Fruit fly (Drosophila melanogaster): ENCODE measurements around the gene Krn.

The Krn gene

dm6 chr3L:17651717-17652651 lies 2.1 kb downstream of the Krn start (continued):
- TF ChIP-seq trh (GFP tag; optimal IDR thresholded peaks at IDR 0.05), result no peak
- no peak for TF ChIP-seq cad (GFP tag; optimal IDR thresholded peaks at IDR 0.05)
- TF ChIP-seq kah (GFP tag; optimal IDR thresholded peaks at IDR 0.05), result no peak
- TF ChIP-seq CG3407 (GFP tag; optimal IDR thresholded peaks at IDR 0.05), result peak; percentile 13
- no peak for TF ChIP-seq bigmax (GFP tag; optimal IDR thresholded peaks at IDR 0.05)
- no peak for TF ChIP-seq CG10147 (GFP tag; optimal IDR thresholded peaks at IDR 0.05)
- TF ChIP-seq gcm (GFP tag; optimal IDR thresholded peaks at IDR 0.05), result no peak

DNA sequence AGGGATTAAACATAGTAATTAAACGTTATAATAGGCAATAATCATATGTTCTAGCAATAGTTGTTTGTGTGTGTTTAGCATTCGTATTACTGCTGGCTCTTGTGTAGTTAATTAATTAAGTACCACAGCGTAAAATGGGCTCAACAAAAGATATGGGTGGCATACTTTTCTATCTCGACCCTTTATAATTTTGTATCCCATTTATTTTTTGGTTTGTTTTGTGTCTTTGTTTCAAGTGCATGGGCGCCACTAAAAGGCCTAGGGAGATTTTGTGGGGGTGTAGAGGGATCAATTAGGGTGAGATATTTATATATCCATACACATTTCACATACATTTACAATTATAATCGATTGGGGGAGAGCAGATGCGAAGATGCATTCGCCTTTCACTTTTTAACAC lies 6.5 kb downstream of the Krn start:
- TF ChIP-seq fu2 (GFP tag; optimal IDR thresholded peaks at IDR 0.05), result no peak
- no peak for TF ChIP-seq NC2α (GFP tag; optimal IDR thresholded peaks at IDR 0.05)
- TF ChIP-seq Ets65A (GFP tag), result peak; percentile 80
- no peak for TF ChIP-seq ERR (GFP tag; optimal IDR thresholded peaks at IDR 0.05)
- no peak for TF ChIP-seq CG18011 (GFP tag; optimal IDR thresholded peaks at IDR 0.05)
- TF ChIP-seq sna (GFP tag; IDR thresholded peaks at IDR 0.05; ENCODE audit: partially characterized antibody), result no peak

- TF ChIP-seq Sry-β (GFP tag; optimal IDR thresholded peaks at IDR 0.05), result no peak
- TF ChIP-seq ara (GFP tag; IDR thresholded peaks at IDR 0.05), result no peak
- TF ChIP-seq CG15601 (tag; optimal IDR thresholded peaks at IDR 0.05), result no peak
- TF ChIP-seq CG9932 (GFP tag; IDR thresholded peaks at IDR 0.05), result no peak
- TF ChIP-seq CG15073 (GFP tag; optimal IDR thresholded peaks at IDR 0.05), result no peak
- TF ChIP-seq pan (optimal IDR thresholded peaks at IDR 0.05), result no peak
- no peak for TF ChIP-seq pan (GFP tag; optimal IDR thresholded peaks at IDR 0.05 in 1 of 2, IDR thresholded peaks at IDR 0.05 in 1 of 2)
- no peak for TF ChIP-seq CkIIα-i1 (GFP tag; IDR thresholded peaks at IDR 0.05)
- no peak for TF ChIP-seq CG6254 (GFP tag; optimal IDR thresholded peaks at IDR 0.05)
- TF ChIP-seq CG18619 (GFP tag; optimal IDR thresholded peaks at IDR 0.05), result no peak
- no peak for TF ChIP-seq chif (GFP tag; optimal IDR thresholded peaks at IDR 0.05)
- TF ChIP-seq Dp (GFP tag; optimal IDR thresholded peaks at IDR 0.05), result no peak
- no peak for TF ChIP-seq Atf3 (GFP tag; optimal IDR thresholded peaks at IDR 0.05)
- TF ChIP-seq gfzf (GFP tag; optimal IDR thresholded peaks at IDR 0.05), result no peak
Observed at dm6 chr3L:17646637-17647036, 7.4 kb downstream of the Krn start, which contains the start of gene CG43085. Gene CG43085 (minus strand): TSS chr3L:17646737.

- TF ChIP-seq CG10654 (GFP tag; optimal IDR thresholded peaks at IDR 0.05), result no peak
- TF ChIP-seq knrl (GFP tag; IDR thresholded peaks at IDR 0.05; ENCODE audit: partially characterized antibody), result peak; percentile 99
- no peak for TF ChIP-seq CG6175 (GFP tag; IDR thresholded peaks at IDR 0.05)
- no peak for TF ChIP-seq CG10959 (GFP tag; IDR thresholded peaks at IDR 0.05)
- no peak for TF ChIP-seq eve (GFP tag; optimal IDR thresholded peaks at IDR 0.05)
- peak; percentile 98 for TF ChIP-seq CG7963 (GFP tag; IDR thresholded peaks at IDR 0.05; ENCODE audit: partially characterized antibody)
- TF ChIP-seq tin (GFP tag; optimal IDR thresholded peaks at IDR 0.05), result peak; percentile 33
- TF ChIP-seq ind (GFP tag; optimal IDR thresholded peaks at IDR 0.05), result no peak
- TF ChIP-seq Oaz (GFP tag; IDR thresholded peaks at IDR 0.05), result no peak
- TF ChIP-seq Dref (GFP tag; IDR thresholded peaks at IDR 0.05), result peak; percentile 97
- TF ChIP-seq CG10431 (GFP tag; optimal IDR thresholded peaks at IDR 0.05), result no peak
- peak; percentile 35 for TF ChIP-seq CG1233 (GFP tag; optimal IDR thresholded peaks at IDR 0.05)
- TF ChIP-seq dmrt11E (tag; optimal IDR thresholded peaks at IDR 0.05), result peak; percentile 14
- TF ChIP-seq Ssrp (tag; optimal IDR thresholded peaks at IDR 0.05), result no peak
- no peak for TF ChIP-seq CG10209 (GFP tag; optimal IDR thresholded peaks at IDR 0.05)
- TF ChIP-seq phol (tag; optimal IDR thresholded peaks at IDR 0.05), result peak; percentile 72
- peak; percentile 23 for TF ChIP-seq CG12769 (tag; optimal IDR thresholded peaks at IDR 0.05)
- TF ChIP-seq Hr39 (optimal IDR thresholded peaks at IDR 0.05), result no peak
- TF ChIP-seq CoRest (tag; optimal IDR thresholded peaks at IDR 0.05), result peak; percentile 53
- no peak for TF ChIP-seq ara (GFP tag; IDR thresholded peaks at IDR 0.05)
- TF ChIP-seq CG12942 (GFP tag; optimal IDR thresholded peaks at IDR 0.05), result no peak
Observed at dm6 chr3L:17644906-17645244, 9.2 kb downstream of the Krn start, which contains the start of gene Pep. Gene Pep (minus strand): TSS chr3L:17645036.

Data from whole organism, embryonic.